Fruit fly (Drosophila melanogaster) whole organism, prepupa: ENCODE measurements around the gene mahe.

ENCODE experiments used
- Blimp-1 ChIP-seq: fragments of 200-800 bp; sonication (Bioruptor generic); optimal IDR thresholded peaks from 3 replicates; lab custom pipeline; 2017; ENCODE audit warnings: missing biosample characterization, missing genetic modification characterization, mild to moderate bottlenecking, moderate library complexity, missing genetic modification reagents
- CG3919 ChIP-seq: fragments of 200-800 bp; sonication (Bioruptor generic); optimal IDR thresholded peaks from 3 replicates; lab custom pipeline; 2016; ENCODE audit warnings: missing biosample characterization, missing genetic modification characterization
- CG7368 ChIP-seq: fragments of 200-800 bp; sonication (Bioruptor generic); optimal IDR thresholded peaks from 3 replicates; lab custom pipeline; 2016; ENCODE audit warnings: missing biosample characterization, missing genetic modification characterization
- Eip75B ChIP-seq: fragments of 200-800 bp; sonication (Bioruptor generic); optimal IDR thresholded peaks from 3 replicates; lab custom pipeline; 2016; ENCODE audit warnings: missing biosample characterization, missing genetic modification characterization
- Eip78C ChIP-seq: fragments of 200-800 bp; sonication (Bioruptor generic); peaks from one replicate; lab custom pipeline; 2016; ENCODE audit warnings: missing biosample characterization, missing genetic modification characterization
- Eip93F ChIP-seq: fragments of 200-800 bp; sonication (Bioruptor generic); optimal IDR thresholded peaks from 2 replicates; lab custom pipeline; 2016; ENCODE audit warnings: missing biosample characterization, mild to moderate bottlenecking, missing genetic modification characterization
- Ets96B ChIP-seq: fragments of 200-800 bp; optimal IDR thresholded peaks from 2 replicates; lab custom pipeline; 2019; ENCODE audit warnings: missing biosample characterization, mild to moderate bottlenecking, missing genetic modification characterization, moderate library complexity
- Gug ChIP-seq: fragments of 200-800 bp; sonication (Bioruptor generic); IDR thresholded peaks from 2 replicates; pipeline ENCODE4 v1.3.6; 2022; ENCODE audit warnings: missing biosample characterization, missing genetic modification characterization
- Hr39 ChIP-seq: fragments of 200-800 bp; sonication (Bioruptor generic); optimal IDR thresholded peaks from 2 replicates; lab custom pipeline; 2016; ENCODE audit warnings: missing biosample characterization, missing genetic modification characterization
- dac ChIP-seq: fragments of 200-800 bp; sonication (Bioruptor generic); optimal IDR thresholded peaks from 2 replicates; lab custom pipeline; 2017; ENCODE audit warnings: missing biosample characterization, mild to moderate bottlenecking, missing genetic modification characterization
- spab ChIP-seq: fragments of 200-800 bp; sonication (Bioruptor generic); optimal IDR thresholded peaks from 2 replicates; lab custom pipeline; 2017; ENCODE audit warnings: missing biosample characterization, mild to moderate bottlenecking, missing genetic modification characterization, missing genetic modification reagents

DNA sequence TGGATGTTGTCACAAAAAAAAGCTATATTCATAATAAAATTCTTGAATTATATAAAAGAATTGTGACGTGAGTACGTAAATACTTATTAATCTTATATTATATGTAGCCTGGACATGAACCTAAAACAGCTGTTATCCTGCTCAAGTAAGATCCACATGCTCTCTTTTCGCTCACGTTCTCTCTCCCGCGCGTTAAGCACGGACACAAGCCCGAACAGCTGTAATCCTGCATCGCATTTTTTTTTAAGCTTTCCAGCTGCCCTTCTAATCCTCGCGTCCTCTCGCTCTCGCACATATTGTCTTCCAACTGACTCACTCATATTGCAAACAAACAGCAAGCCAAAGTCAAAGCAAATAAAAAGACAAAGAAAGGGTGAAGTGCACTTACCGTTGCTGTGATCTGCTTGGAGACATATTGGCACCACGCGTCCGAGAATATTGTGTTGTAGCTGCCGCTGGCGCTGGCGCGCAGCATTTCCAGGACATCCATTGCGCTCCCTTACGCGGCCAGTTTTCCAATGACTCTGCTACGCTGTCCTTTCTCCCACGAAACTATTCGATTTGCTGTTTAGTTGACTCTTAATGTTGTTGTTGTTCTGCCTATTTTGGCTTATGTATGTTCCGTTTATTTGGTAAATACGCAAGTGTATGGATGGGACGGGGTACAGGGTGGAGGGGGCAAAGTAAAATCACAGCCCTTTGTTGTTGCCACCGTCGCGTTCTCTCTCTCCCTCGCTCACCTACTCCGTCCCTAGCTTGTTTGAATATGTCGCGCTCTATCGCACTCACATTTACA is 36.1 kb upstream of the mahe start:
- TF ChIP-seq Hr39 (GFP tag; lab: Kevin White, UChicago) (no peak), spab (GFP tag; lab: Kevin White, UChicago) (no peak), Gug (GFP tag; lab: Robert Waterston, UW) (no peak), Blimp-1 (GFP tag; lab: Kevin White, UChicago) (no peak), Ets96B (tag; lab: Kevin White, UChicago) (no peak), dac (GFP tag; lab: Kevin White, UChicago) (no peak), CG7368 (no peak), Eip78C (GFP tag; lab: Kevin White, UChicago) (peak; percentile 49), Eip93F (GFP tag; lab: Kevin White, UChicago) (no peak), Eip75B (GFP tag; lab: Kevin White, UChicago) (no peak), CG3919 (GFP tag; lab: Kevin White, UChicago) (no peak)
